Worm (Caenorhabditis elegans): ENCODE measurements around the gene cpt-4.

The cpt-4 gene

DNA sequence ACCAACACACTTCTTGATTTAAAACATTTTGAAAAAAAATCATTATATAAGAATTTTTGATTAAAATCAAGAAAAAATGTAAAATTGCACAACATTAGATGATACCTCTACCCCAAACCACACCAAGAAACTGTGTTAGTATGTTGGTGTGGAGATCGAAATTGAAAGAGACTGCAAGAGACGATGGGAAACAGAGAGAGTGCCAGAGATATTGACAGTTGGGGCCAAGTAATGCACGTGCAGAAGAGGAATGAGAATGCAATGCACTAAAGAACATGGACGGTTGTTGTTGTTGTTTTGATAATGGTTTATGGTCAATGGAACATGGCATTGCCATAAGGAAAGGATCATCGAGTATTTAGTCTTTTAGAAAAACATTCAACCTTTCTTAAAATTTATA lies 4.7 kb upstream of the cpt-4 start:
- TF ChIP-seq nhr-67 (tag; optimal IDR thresholded peaks at IDR 0.05) (no peak), nhr-77 (tag; optimal IDR thresholded peaks at IDR 0.05) (no peak), R02D3.7 (tag; optimal IDR thresholded peaks at IDR 0.05) (no peak), aly-2 (tag; optimal IDR thresholded peaks at IDR 0.05) (no peak), sea-2 (GFP tag; optimal IDR thresholded peaks at IDR 0.05) (no peak), lin-15B (tag; optimal IDR thresholded peaks at IDR 0.05) (no peak), hmg-11 (tag; optimal IDR thresholded peaks at IDR 0.05) (no peak), ztf-4 (tag; optimal IDR thresholded peaks at IDR 0.05) (no peak), lin-39 (tag; optimal IDR thresholded peaks at IDR 0.05) (peak; percentile 0), nhr-28 (tag; optimal IDR thresholded peaks at IDR 0.05) (no peak), fos-1 (tag; optimal IDR thresholded peaks at IDR 0.05) (no peak), nhr-76 (tag; optimal IDR thresholded peaks at IDR 0.05) (no peak), ama-1 (optimal IDR thresholded peaks at IDR 0.05) (no peak), nhr-25 (tag; optimal IDR thresholded peaks at IDR 0.05) (no peak), elt-1 (tag; optimal IDR thresholded peaks at IDR 0.05) (no peak), pha-4 (tag; optimal IDR thresholded peaks at IDR 0.05) (peak; percentile 11), ceh-82 (tag; optimal IDR thresholded peaks at IDR 0.05) (no peak), ceh-9 (tag; optimal IDR thresholded peaks at IDR 0.05) (no peak), nfya-1 (tag; optimal IDR thresholded peaks at IDR 0.05; ENCODE audit: insufficient read depth) (no peak), daf-12 (tag; optimal IDR thresholded peaks at IDR 0.05) (no peak), nhr-23 (tag; optimal IDR thresholded peaks at IDR 0.05) (peak; percentile 42), pqm-1 (tag; optimal IDR thresholded peaks at IDR 0.05) (peak; percentile 41), ceh-28 (tag; optimal IDR thresholded peaks at IDR 0.05) (no peak), jun-1 (tag; optimal IDR thresholded peaks at IDR 0.05) (no peak), nhr-43 (tag; optimal IDR thresholded peaks at IDR 0.05; ENCODE audit: poor library complexity, severe bottlenecking) (no peak), ceh-16 (tag; optimal IDR thresholded peaks at IDR 0.05) (no peak), mdl-1 (tag; optimal IDR thresholded peaks at IDR 0.05) (peak; percentile 68), elt-2 (tag; optimal IDR thresholded peaks at IDR 0.05) (peak; percentile 48), nhr-11 (tag; optimal IDR thresholded peaks at IDR 0.05) (no peak), tbx-2 (tag; optimal IDR thresholded peaks at IDR 0.05) (no peak), skn-1 (tag; optimal IDR thresholded peaks at IDR 0.05) (no peak), ZK546.5 (tag; optimal IDR thresholded peaks at IDR 0.05) (no peak), ztf-11 (tag; optimal IDR thresholded peaks at IDR 0.05) (no peak), mml-1 (tag; optimal IDR thresholded peaks at IDR 0.05) (peak; percentile 58)

DNA sequence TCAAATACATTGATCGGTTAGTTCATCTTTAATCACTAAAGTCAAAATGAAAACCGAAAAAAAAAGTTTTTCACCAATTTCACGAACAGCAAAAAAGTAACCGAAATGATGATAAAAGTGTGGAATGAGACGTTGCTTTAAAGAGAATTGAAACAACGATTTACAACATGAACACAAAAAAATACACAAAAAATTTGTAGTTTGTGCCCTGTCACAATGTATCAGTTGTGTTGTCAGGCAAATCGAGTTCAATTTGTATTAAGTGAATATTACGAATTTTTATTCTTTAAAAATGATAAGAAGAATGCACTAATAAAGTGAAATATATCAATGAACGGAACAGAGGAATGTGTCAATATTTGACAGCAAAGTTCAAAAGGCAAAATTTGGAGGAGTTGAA lies 4.2 kb upstream of the cpt-4 start:
- TF ChIP-seq elt-2 (tag; optimal IDR thresholded peaks at IDR 0.05) (peak; percentile 66), sea-2 (GFP tag; optimal IDR thresholded peaks at IDR 0.05) (no peak)

DNA sequence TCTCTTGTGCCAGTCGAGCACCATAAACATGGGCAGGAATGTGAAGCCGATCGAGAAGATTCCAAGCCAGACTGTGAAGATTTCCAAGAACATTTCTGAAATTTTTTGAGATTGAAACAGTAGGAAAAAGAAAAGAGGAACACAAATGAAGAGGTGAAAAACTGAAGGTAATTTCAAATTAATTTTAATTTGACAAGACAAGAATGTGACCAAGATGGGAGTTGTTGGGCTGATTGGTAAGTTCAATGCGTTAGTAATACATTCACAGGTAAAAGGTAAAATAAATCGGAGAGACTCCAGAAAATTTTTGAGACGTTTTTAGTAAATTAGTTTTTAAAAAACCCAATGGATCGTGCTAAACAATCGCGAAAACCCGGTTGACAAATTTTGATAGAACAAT lies 3.2 kb upstream of the cpt-4 start, which contains the start of gene swt-7:
Gene swt-7, minus strand, starts transcription at position 101 of the 400 bp plus-strand sequence.
- TF ChIP-seq pha-4 (tag; optimal IDR thresholded peaks at IDR 0.05) (no peak), R02D3.7 (tag; optimal IDR thresholded peaks at IDR 0.05) (no peak), nhr-43 (tag; optimal IDR thresholded peaks at IDR 0.05; ENCODE audit: poor library complexity, severe bottlenecking) (no peak), nhr-23 (tag; optimal IDR thresholded peaks at IDR 0.05) (no peak), sea-2 (GFP tag; optimal IDR thresholded peaks at IDR 0.05) (no peak), nhr-12 (tag; optimal IDR thresholded peaks at IDR 0.05) (no peak), fos-1 (tag; optimal IDR thresholded peaks at IDR 0.05) (no peak), ceh-82 (tag; optimal IDR thresholded peaks at IDR 0.05) (no peak), unc-39 (tag; optimal IDR thresholded peaks at IDR 0.05) (no peak), skn-1 (tag; optimal IDR thresholded peaks at IDR 0.05) (no peak), mml-1 (tag; optimal IDR thresholded peaks at IDR 0.05) (no peak), nfya-1 (tag; optimal IDR thresholded peaks at IDR 0.05; ENCODE audit: insufficient read depth) (no peak), nhr-28 (tag; optimal IDR thresholded peaks at IDR 0.05) (no peak), lsy-12 (tag; optimal IDR thresholded peaks at IDR 0.05) (no peak), daf-12 (tag; optimal IDR thresholded peaks at IDR 0.05) (no peak), fkh-10 (GFP tag; optimal IDR thresholded peaks at IDR 0.05) (no peak), lin-39 (tag; optimal IDR thresholded peaks at IDR 0.05) (no peak), ztf-4 (tag; optimal IDR thresholded peaks at IDR 0.05) (no peak), eor-1 (tag; optimal IDR thresholded peaks at IDR 0.05) (no peak)

DNA sequence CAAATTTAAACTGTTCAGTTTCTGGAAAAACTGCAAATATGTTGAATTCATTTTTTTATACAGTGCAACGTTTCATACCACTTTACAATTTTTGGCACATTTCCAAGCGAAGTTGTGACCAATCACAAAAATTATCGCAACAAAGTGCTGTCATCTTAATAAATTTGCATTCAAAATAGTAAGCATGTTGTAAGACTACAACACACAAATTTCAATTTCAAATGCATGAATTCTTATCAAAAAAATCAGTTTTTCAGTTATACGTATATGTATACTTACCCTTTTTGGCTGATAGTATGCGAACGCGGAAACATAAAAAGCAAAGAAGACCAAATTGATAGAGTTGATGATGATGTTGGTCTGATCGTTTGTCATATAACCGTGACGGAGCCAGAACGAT lies 2.7 kb upstream of the cpt-4 start:
- TF ChIP-seq pqm-1 (tag; optimal IDR thresholded peaks at IDR 0.05) (peak; percentile 86), elt-3 (tag; optimal IDR thresholded peaks at IDR 0.05) (no peak), fkh-2 (tag; optimal IDR thresholded peaks at IDR 0.05) (no peak), pha-4 (tag; optimal IDR thresholded peaks at IDR 0.05) (peak; percentile 28), elt-2 (tag; optimal IDR thresholded peaks at IDR 0.05) (peak; percentile 88), jun-1 (tag; optimal IDR thresholded peaks at IDR 0.05) (peak; percentile 3), skn-1 (tag; optimal IDR thresholded peaks at IDR 0.05) (peak; percentile 38)

All from whole organism, L3 larva.